Fruit fly (Drosophila melanogaster) whole organism, pupa: ENCODE data around the gene CG13999.
A peak's percentile ranks its signal among the peaks of the same experiment; 100 is the strongest.

ENCODE experiments used
- CG10348 ChIP-seq: fragments of 200-800 bp; sonication (Bioruptor generic); IDR thresholded peaks from 2 replicates; pipeline ENCODE4 v1.3.6; 2022; ENCODE audit warnings: missing biosample characterization, missing genetic modification characterization
- CG12605 ChIP-seq: fragments of 200-800 bp; sonication (Bioruptor generic); IDR thresholded peaks from 2 replicates; pipeline ENCODE4 v1.3.6; 2022; ENCODE audit warnings: missing biosample characterization, missing genetic modification characterization
- CG13204 ChIP-seq: fragments of 200-800 bp; sonication (Bioruptor generic); optimal IDR thresholded peaks from 2 replicates; lab custom pipeline; 2018; ENCODE audit warnings: missing biosample characterization, mild to moderate bottlenecking, missing genetic modification characterization, moderate library complexity
- CG14655 ChIP-seq: fragments of 200-800 bp; sonication (Bioruptor generic); optimal IDR thresholded peaks from 3 replicates; lab custom pipeline; 2017; ENCODE audit warnings: mild to moderate bottlenecking, missing biosample characterization, missing genetic modification reagents, missing genetic modification characterization
- CG15710 ChIP-seq: fragments of 200-800 bp; sonication (Bioruptor generic); optimal IDR thresholded peaks from 2 replicates; lab custom pipeline; 2018; ENCODE audit warnings: missing biosample characterization, mild to moderate bottlenecking, missing genetic modification characterization, moderate library complexity
- CG17806 ChIP-seq: fragments of 200-800 bp; sonication (Bioruptor generic); optimal IDR thresholded peaks from 2 replicates; lab custom pipeline; 2018; ENCODE audit warnings: missing biosample characterization, mild to moderate bottlenecking, missing genetic modification characterization, moderate library complexity
- CG32121 ChIP-seq: fragments of 200-800 bp; sonication (Bioruptor generic); IDR thresholded peaks from 2 replicates; pipeline ENCODE4 v1.3.6; 2022; ENCODE audit warnings: missing biosample characterization, missing genetic modification characterization
- CG34367 ChIP-seq: fragments of 200-800 bp; sonication (Bioruptor generic); optimal IDR thresholded peaks from 2 replicates; lab custom pipeline; 2018; ENCODE audit warnings: missing biosample characterization, mild to moderate bottlenecking, missing genetic modification characterization
- CG4496 ChIP-seq: fragments of 200-800 bp; sonication (Bioruptor generic); IDR thresholded peaks from 3 replicates; pipeline ENCODE4 v1.3.6; 2022; ENCODE audit warnings: missing biosample characterization, missing genetic modification characterization
- CG8159 ChIP-seq: fragments of 200-800 bp; sonication (Bioruptor generic); optimal IDR thresholded peaks from 3 replicates; lab custom pipeline; 2018; ENCODE audit warnings: missing biosample characterization, mild to moderate bottlenecking, missing genetic modification characterization, moderate library complexity
- CG8301 ChIP-seq: fragments of 200-800 bp; sonication (Bioruptor generic); optimal IDR thresholded peaks from 2 replicates; lab custom pipeline; 2018; ENCODE audit warnings: missing biosample characterization, mild to moderate bottlenecking, missing genetic modification characterization
- CG9948 ChIP-seq: fragments of 200-800 bp; sonication (Bioruptor generic); optimal IDR thresholded peaks from 2 replicates; lab custom pipeline; 2018; ENCODE audit warnings: missing biosample characterization, mild to moderate bottlenecking, missing genetic modification characterization, moderate library complexity
- D1 ChIP-seq: fragments of 200-800 bp; sonication (Bioruptor generic); optimal IDR thresholded peaks from 2 replicates; lab custom pipeline; 2018; ENCODE audit warnings: missing biosample characterization, mild to moderate bottlenecking, missing genetic modification characterization, moderate library complexity
- EcR ChIP-seq: fragments of 200-800 bp; sonication (Bioruptor generic); optimal IDR thresholded peaks from 3 replicates; lab custom pipeline; 2019; ENCODE audit warnings: missing biosample characterization, missing genetic modification characterization, mild to moderate bottlenecking, moderate library complexity, missing genetic modification reagents
- Ets98B ChIP-seq: fragments of 200-800 bp; sonication (Bioruptor generic); IDR thresholded peaks from 2 replicates; pipeline ENCODE4 v1.3.6; 2022; ENCODE audit warnings: missing biosample characterization, missing genetic modification characterization
- Pif1A ChIP-seq: fragments of 200-800 bp; sonication (Bioruptor generic); optimal IDR thresholded peaks from 3 replicates; lab custom pipeline; 2016; ENCODE audit warnings: missing biosample characterization, missing genetic modification characterization
- Pif1B ChIP-seq: fragments of 200-800 bp; sonication (Bioruptor generic); optimal IDR thresholded peaks from 3 replicates; lab custom pipeline; 2016; ENCODE audit warnings: missing biosample characterization, missing genetic modification characterization
- Snoo ChIP-seq: fragments of 200-800 bp; sonication (Bioruptor generic); optimal IDR thresholded peaks from 3 replicates; lab custom pipeline; 2017; ENCODE audit warnings: missing biosample characterization, mild to moderate bottlenecking, missing genetic modification characterization, inconsistent platforms
- fd96Ca ChIP-seq: fragments of 200-800 bp; sonication (Bioruptor generic); IDR thresholded peaks from 3 replicates; pipeline ENCODE4 v1.3.6; 2022; ENCODE audit warnings: missing biosample characterization, missing genetic modification characterization
- gl ChIP-seq: fragments of 200-800 bp; sonication (Bioruptor generic); optimal IDR thresholded peaks from 2 replicates; lab custom pipeline; 2018; ENCODE audit warnings: missing biosample characterization, mild to moderate bottlenecking, missing genetic modification characterization
- rn ChIP-seq: fragments of 200-800 bp; sonication (Bioruptor generic); IDR thresholded peaks from 2 replicates; pipeline ENCODE4 v1.3.6; 2022; ENCODE audit warnings: missing biosample characterization, missing genetic modification characterization

CG13999 gene

DNA sequence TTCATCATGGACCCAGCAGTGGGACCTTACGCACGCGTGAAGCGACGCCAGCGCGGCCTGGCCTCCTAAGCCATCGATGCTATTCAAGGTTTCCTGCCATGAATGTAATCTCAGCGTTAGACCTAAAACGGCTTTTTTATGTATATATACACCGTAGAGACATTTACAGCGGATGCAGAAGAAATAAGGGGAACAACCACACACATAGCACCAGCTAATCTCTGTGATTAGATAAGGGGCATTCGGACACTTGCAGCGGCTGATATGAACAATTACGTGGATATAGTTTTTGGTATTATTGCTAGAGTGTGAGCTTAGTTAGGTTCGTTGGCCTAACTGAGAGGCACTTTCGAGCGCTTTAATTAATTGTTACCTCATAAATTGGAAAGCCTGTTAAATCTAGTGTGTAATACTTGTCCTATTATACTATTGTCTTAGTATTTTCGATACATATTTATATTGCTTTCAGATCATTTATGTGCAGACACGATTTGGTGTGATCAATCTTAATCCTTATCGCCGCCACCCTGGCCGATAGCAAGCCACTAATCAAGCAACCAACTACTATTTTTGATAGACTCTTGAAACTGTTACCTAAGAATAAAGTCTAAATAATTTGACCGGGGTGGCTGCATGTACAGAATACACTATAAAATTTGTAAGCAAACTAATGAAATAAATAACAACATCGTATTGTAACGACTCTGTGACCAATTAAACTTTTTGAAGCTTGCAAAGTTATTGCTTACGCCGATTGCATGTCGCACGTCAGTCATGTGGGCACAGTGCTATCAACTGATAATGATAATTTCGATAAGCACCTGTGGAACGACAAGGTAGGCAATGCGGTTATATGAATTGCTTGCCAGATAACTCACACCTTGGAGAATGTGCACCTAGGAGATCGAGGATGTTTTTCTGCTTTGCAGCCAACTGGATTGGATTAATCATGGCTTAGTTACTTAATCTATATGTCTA lies 32.1 kb upstream of the CG13999 start:
- no peak for TF ChIP-seq Ets98B (GFP tag; lab: Robert Waterston, UW)
- TF ChIP-seq CG14655 (GFP tag; lab: Kevin White, UChicago): no peak
- no peak for TF ChIP-seq CG9948
- no peak for TF ChIP-seq EcR
- TF ChIP-seq Pif1B: no peak
- TF ChIP-seq CG10348 (GFP tag; lab: Robert Waterston, UW): no peak
- no peak for TF ChIP-seq CG17806 (tag; lab: Kevin White, UChicago)
- TF ChIP-seq CG32121 (GFP tag; lab: Robert Waterston, UW): no peak
- TF ChIP-seq CG4496: no peak
- TF ChIP-seq CG15710: no peak
- TF ChIP-seq rn (GFP tag; lab: Robert Waterston, UW): no peak
- no peak for TF ChIP-seq CG12605
- no peak for TF ChIP-seq CG34367 (tag; lab: Kevin White, UChicago)
- TF ChIP-seq gl (tag; lab: Kevin White, UChicago): no peak
- TF ChIP-seq D1 (tag; lab: Kevin White, UChicago): no peak
- TF ChIP-seq, all 21 proteins: peak for 0

- TF ChIP-seq CG34367 (tag; lab: Kevin White, UChicago) (no peak), CG4496 (no peak), CG10348 (GFP tag; lab: Robert Waterston, UW) (no peak), EcR (no peak), rn (GFP tag; lab: Robert Waterston, UW) (no peak), Pif1B (no peak), CG8301 (tag; lab: Kevin White, UChicago) (no peak), D1 (tag; lab: Kevin White, UChicago) (no peak), Pif1A (GFP tag; lab: Kevin White, UChicago) (no peak), Ets98B (GFP tag; lab: Robert Waterston, UW) (no peak), CG9948 (no peak), Snoo (tag; lab: Kevin White, UChicago) (no peak), CG8159 (no peak), CG17806 (tag; lab: Kevin White, UChicago) (no peak), CG12605 (no peak), gl (tag; lab: Kevin White, UChicago) (no peak), CG15710 (no peak), CG13204 (GFP tag; lab: Kevin White, UChicago) (no peak), CG14655 (GFP tag; lab: Kevin White, UChicago) (no peak), fd96Ca (GFP tag; lab: Robert Waterston, UW) (no peak)
These were observed 30.7 kb upstream of the CG13999 start for dm6 chr2L:5986940-5987339.

DNA sequence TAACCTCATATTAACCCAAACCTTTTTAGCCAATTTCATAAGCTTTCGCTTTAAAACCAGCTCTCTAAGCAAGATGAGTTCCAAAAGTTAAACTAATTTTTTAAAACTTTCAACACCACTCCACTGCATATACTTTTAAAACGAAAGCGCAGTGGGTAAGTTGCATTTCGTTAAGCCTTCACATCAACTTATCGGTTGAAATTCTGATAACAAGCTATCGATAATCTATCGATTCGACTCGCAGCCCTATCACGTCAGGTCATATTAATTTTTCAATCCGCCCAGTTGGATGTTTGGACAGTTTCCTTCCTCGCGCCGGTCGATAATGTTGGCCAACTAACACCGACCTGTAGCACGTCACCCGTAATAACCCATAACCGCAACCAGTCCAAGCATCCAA lies 29.8 kb upstream of the CG13999 start, which contains the start of gene ifc:
TSS of gene ifc (plus strand) at position 255 of the 400 bp plus-strand sequence.
- TF ChIP-seq Snoo (tag; lab: Kevin White, UChicago) (peak; percentile 45), CG15710 (peak; percentile 11), CG8159 (peak; percentile 35), Pif1B (no peak), CG9948 (peak; percentile 6), CG17806 (tag; lab: Kevin White, UChicago) (peak; percentile 22), rn (GFP tag; lab: Robert Waterston, UW) (no peak), CG12605 (no peak)

DNA sequence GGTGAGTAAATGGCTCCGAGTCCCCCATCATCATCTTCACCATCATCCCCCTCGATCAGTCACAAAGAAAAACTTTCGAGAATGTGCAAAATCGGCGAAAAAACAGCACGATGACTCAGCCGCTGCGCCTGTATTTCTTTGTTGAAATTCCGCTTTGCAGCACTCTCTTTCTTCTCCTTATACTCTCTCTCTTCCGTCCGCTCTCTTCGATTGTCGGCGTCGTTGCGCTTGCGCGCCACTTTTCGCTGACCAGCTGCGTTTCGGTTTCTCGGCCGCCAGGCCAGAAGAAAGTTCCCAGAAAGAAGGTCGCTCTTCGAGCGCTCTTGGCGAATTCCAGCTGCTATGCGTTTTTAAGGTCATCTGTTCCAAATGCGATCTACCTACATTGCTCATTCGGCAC lies 27.0 kb upstream of the CG13999 start:
- TF ChIP-seq EcR: peak; percentile 71
- no peak for TF ChIP-seq Pif1B

dm6 chr2L:5982334-5982987 lies 26.2 kb upstream of the CG13999 start:
- TF ChIP-seq CG34367 (tag; lab: Kevin White, UChicago) (no peak), CG10348 (GFP tag; lab: Robert Waterston, UW) (no peak), gl (tag; lab: Kevin White, UChicago) (no peak), Snoo (tag; lab: Kevin White, UChicago) (peak; percentile 46), CG32121 (GFP tag; lab: Robert Waterston, UW) (no peak), CG8159 (no peak), Ets98B (GFP tag; lab: Robert Waterston, UW) (no peak), CG17806 (tag; lab: Kevin White, UChicago) (no peak), fd96Ca (GFP tag; lab: Robert Waterston, UW) (no peak), CG4496 (no peak), D1 (tag; lab: Kevin White, UChicago) (no peak), CG13204 (GFP tag; lab: Kevin White, UChicago) (peak; percentile 36), Pif1B (peak; percentile 35), CG15710 (peak; percentile 16)
- TF ChIP-seq, all 21 proteins: peak for 4
